Fruit fly (Drosophila melanogaster) whole organism, embryonic: ENCODE data around the gene CG3117.

Source experiments
- BEAF-32 ChIP-seq: fragments of 200-800 bp; sonication (Bioruptor generic); optimal IDR thresholded peaks from 3 replicates; lab custom pipeline; 2017; ENCODE audit warnings: missing biosample characterization, missing genetic modification characterization, mild to moderate bottlenecking, moderate library complexity, missing genetic modification reagents
- Bteb2 ChIP-seq: fragments of 200-800 bp; sonication (Bioruptor generic); optimal IDR thresholded peaks from 2 replicates; lab custom pipeline; 2016; ENCODE audit warnings: missing biosample characterization, missing genetic modification characterization
- C15 ChIP-seq: fragments of 200-800 bp; sonication (Bioruptor generic); IDR thresholded peaks from 3 replicates; pipeline ENCODE4 v1.3.6; 2022; ENCODE audit warnings: missing biosample characterization, missing genetic modification characterization
- CG11696 ChIP-seq: fragments of 200-800 bp; sonication (Bioruptor generic); IDR thresholded peaks from 2 replicates; pipeline ENCODE4 v1.3.6; 2022; ENCODE audit warnings: missing biosample characterization, missing genetic modification characterization
- CG12104 ChIP-seq: fragments of 200-800 bp; sonication (Bioruptor generic); optimal IDR thresholded peaks from 3 replicates; lab custom pipeline; 2016; ENCODE audit warnings: missing biosample characterization, missing genetic modification characterization
- CG12299 ChIP-seq: fragments of 200-800 bp; sonication (Bioruptor generic); optimal IDR thresholded peaks from 2 replicates; lab custom pipeline; 2018; ENCODE audit warnings: missing biosample characterization, mild to moderate bottlenecking, missing genetic modification characterization
- CG13287 ChIP-seq: fragments of 200-800 bp; sonication (Bioruptor generic); IDR thresholded peaks from 2 replicates; pipeline ENCODE4 v1.3.6; 2022; ENCODE audit warnings: missing biosample characterization, missing genetic modification characterization; ENCODE audit not compliant: partially characterized antibody
- CG13894 ChIP-seq: fragments of 200-800 bp; sonication (Bioruptor generic); optimal IDR thresholded peaks from 3 replicates; lab custom pipeline; 2018; ENCODE audit warnings: missing biosample characterization, mild to moderate bottlenecking, missing genetic modification characterization, moderate library complexity
- CG14050 ChIP-seq: fragments of 200-800 bp; sonication (Bioruptor generic); IDR thresholded peaks from 3 replicates; pipeline ENCODE4 v1.3.6; 2022; ENCODE audit warnings: missing biosample characterization, missing genetic modification characterization
- CG14441 ChIP-seq: fragments of 200-800 bp; sonication (Bioruptor generic); IDR thresholded peaks from 2 replicates; pipeline ENCODE4 v1.3.6; 2022; ENCODE audit warnings: missing biosample characterization, missing genetic modification characterization
- CG14710 ChIP-seq: fragments of 200-800 bp; sonication (Bioruptor generic); optimal IDR thresholded peaks from 3 replicates; lab custom pipeline; 2019; ENCODE audit warnings: missing biosample characterization, mild to moderate bottlenecking, missing genetic modification characterization, moderate library complexity
- CG1603 ChIP-seq: fragments of 200-800 bp; sonication (Bioruptor generic); optimal IDR thresholded peaks from 2 replicates; lab custom pipeline; 2019; ENCODE audit warnings: missing biosample characterization, mild to moderate bottlenecking, missing genetic modification characterization, moderate library complexity
- CG16863 ChIP-seq: fragments of 200-800 bp; sonication (Bioruptor generic); optimal IDR thresholded peaks from 3 replicates; lab custom pipeline; 2016; ENCODE audit warnings: missing biosample characterization, missing genetic modification characterization
- CG1832 ChIP-seq: fragments of 200-800 bp; sonication (Bioruptor generic); optimal IDR thresholded peaks from 2 replicates; lab custom pipeline; 2017; ENCODE audit warnings: missing biosample characterization, mild to moderate bottlenecking, missing genetic modification characterization, inconsistent platforms
- CG3065 ChIP-seq: fragments of 200-800 bp; sonication (Bioruptor generic); optimal IDR thresholded peaks from 2 replicates; lab custom pipeline; 2016; ENCODE audit warnings: missing biosample characterization, missing genetic modification characterization
- CG33213 ChIP-seq: fragments of 200-800 bp; sonication (Bioruptor generic); optimal IDR thresholded peaks from 3 replicates; lab custom pipeline; 2016; ENCODE audit warnings: missing biosample characterization, missing genetic modification characterization
- CG5180 ChIP-seq: fragments of 200-800 bp; sonication (Bioruptor generic); optimal IDR thresholded peaks from 3 replicates; lab custom pipeline; 2017; ENCODE audit warnings: missing biosample characterization, missing genetic modification characterization, mild to moderate bottlenecking, moderate library complexity, missing genetic modification reagents
- CG6175 ChIP-seq: fragments of 200-800 bp; sonication (Bioruptor generic); IDR thresholded peaks from 3 replicates; pipeline ENCODE4 v1.3.6; 2022; ENCODE audit warnings: missing biosample characterization, missing genetic modification characterization
- CG6654 ChIP-seq: fragments of 200-800 bp; sonication (Bioruptor generic); optimal IDR thresholded peaks from 2 replicates; lab custom pipeline; 2017; ENCODE audit warnings: missing biosample characterization, mild to moderate bottlenecking, missing genetic modification characterization
- CG6791 ChIP-seq: fragments of 200-800 bp; sonication (Bioruptor generic); IDR thresholded peaks from 3 replicates; pipeline ENCODE4 v1.3.6; 2022; ENCODE audit warnings: missing biosample characterization, missing genetic modification characterization; ENCODE audit not compliant: partially characterized antibody
- CG7987 ChIP-seq: fragments of 200-800 bp; sonication (Bioruptor generic); optimal IDR thresholded peaks from 2 replicates; lab custom pipeline; 2018; ENCODE audit warnings: missing biosample characterization, mild to moderate bottlenecking, missing genetic modification characterization, moderate library complexity
- CG9437 ChIP-seq: fragments of 200-800 bp; sonication (Bioruptor generic); optimal IDR thresholded peaks from 2 replicates; lab custom pipeline; 2018; ENCODE audit warnings: missing biosample characterization, mild to moderate bottlenecking, missing genetic modification characterization
- Deaf1 ChIP-seq: fragments of 200-800 bp; optimal IDR thresholded peaks from 3 replicates; lab custom pipeline; 2019; ENCODE audit warnings: missing biosample characterization, mild to moderate bottlenecking, missing genetic modification characterization, moderate library complexity
- Drgx ChIP-seq: fragments of 200-800 bp; sonication (Bioruptor generic); IDR thresholded peaks from 2 replicates; pipeline ENCODE4 v1.3.6; 2022; ENCODE audit warnings: missing biosample characterization, missing genetic modification characterization
- E2f2 ChIP-seq: fragments of 200-800 bp; sonication (Bioruptor generic); IDR thresholded peaks from 2 replicates; pipeline ENCODE4 v1.3.6; 2022; ENCODE audit warnings: missing biosample characterization, missing genetic modification characterization
- Hr39 ChIP-seq: fragments of >200 bp; optimal IDR thresholded peaks from 2 replicates; lab custom pipeline; 2017
- Kr ChIP-seq: fragments of 200-800 bp; sonication (Bioruptor generic); optimal IDR thresholded peaks from 2 replicates; lab custom pipeline; 2017; ENCODE audit warnings: missing biosample characterization, mild to moderate bottlenecking, missing genetic modification characterization
- Nf-YB ChIP-seq: fragments of 200-800 bp; sonication (Bioruptor generic); optimal IDR thresholded peaks from 3 replicates; lab custom pipeline; 2019; ENCODE audit warnings: missing biosample characterization, mild to moderate bottlenecking, missing genetic modification characterization, moderate library complexity
- Pdp1 ChIP-seq, 2 experiments: fragments of 200-800 bp; sonication (Bioruptor generic); optimal IDR thresholded peaks; 3 replicates each; lab custom pipeline; 2016; ENCODE audit warnings: missing biosample characterization in 2 of 2, missing genetic modification characterization in 2 of 2, mild to moderate bottlenecking in 1 of 2, moderate library complexity in 1 of 2
- Side ChIP-seq: fragments of 200-800 bp; sonication (Bioruptor generic); optimal IDR thresholded peaks from 2 replicates; lab custom pipeline; 2016; ENCODE audit warnings: missing biosample characterization, missing genetic modification characterization
- amos ChIP-seq: fragments of 200-800 bp; sonication (Bioruptor generic); IDR thresholded peaks from 2 replicates; pipeline ENCODE4 v1.3.6; 2022; ENCODE audit warnings: missing biosample characterization, missing genetic modification characterization; ENCODE audit not compliant: partially characterized antibody
- az2 ChIP-seq: fragments of 200-800 bp; sonication (Bioruptor generic); optimal IDR thresholded peaks from 3 replicates; lab custom pipeline; 2016; ENCODE audit warnings: missing biosample characterization, missing genetic modification characterization
- cad ChIP-seq: fragments of >200 bp; optimal IDR thresholded peaks from 2 replicates; lab custom pipeline; 2017; ENCODE audit warnings: missing biosample characterization, missing genetic modification characterization
- chinmo ChIP-seq: fragments of 200-800 bp; sonication (Bioruptor generic); IDR thresholded peaks from 4 replicates; pipeline ENCODE4 v1.3.6; 2022; ENCODE audit warnings: missing biosample characterization, missing genetic modification characterization; ENCODE audit not compliant: partially characterized antibody
- crc ChIP-seq: fragments of 200-800 bp; sonication (Bioruptor generic); optimal IDR thresholded peaks from 2 replicates; lab custom pipeline; 2016; ENCODE audit warnings: missing biosample characterization, missing genetic modification characterization
- cwo ChIP-seq: fragments of 200-800 bp; sonication (Bioruptor generic); optimal IDR thresholded peaks from 3 replicates; lab custom pipeline; 2017; ENCODE audit warnings: missing biosample characterization, missing genetic modification characterization, mild to moderate bottlenecking, moderate library complexity, missing genetic modification reagents
- en ChIP-seq: fragments of 200-800 bp; sonication (Bioruptor generic); optimal IDR thresholded peaks from 2 replicates; lab custom pipeline; 2016; ENCODE audit warnings: missing biosample characterization, missing genetic modification characterization
- fru ChIP-seq: fragments of >200 bp; optimal IDR thresholded peaks from 2 replicates; lab custom pipeline; 2017
- gfzf ChIP-seq: fragments of 200-800 bp; sonication (Bioruptor generic); optimal IDR thresholded peaks from 2 replicates; lab custom pipeline; 2016; ENCODE audit warnings: missing biosample characterization, mild to moderate bottlenecking, missing genetic modification characterization, moderate library complexity
- grn ChIP-seq: fragments of 200-800 bp; sonication (Bioruptor generic); optimal IDR thresholded peaks from 3 replicates; lab custom pipeline; 2017; ENCODE audit warnings: missing biosample characterization, missing genetic modification characterization
- gsb-n ChIP-seq: fragments of 200-800 bp; sonication (Bioruptor generic); optimal IDR thresholded peaks from 3 replicates; lab custom pipeline; 2018; ENCODE audit warnings: missing biosample characterization, mild to moderate bottlenecking, missing genetic modification characterization
- kay ChIP-seq: fragments of 200-800 bp; sonication (Bioruptor generic); optimal IDR thresholded peaks from 2 replicates; lab custom pipeline; 2016; ENCODE audit warnings: missing biosample characterization, missing genetic modification characterization
- knrl ChIP-seq: fragments of 200-800 bp; sonication (Bioruptor generic); IDR thresholded peaks from 3 replicates; pipeline ENCODE4 v1.3.6; 2022; ENCODE audit warnings: missing biosample characterization, missing genetic modification characterization; ENCODE audit not compliant: partially characterized antibody
- lab ChIP-seq: fragments of 200-800 bp; sonication (Bioruptor generic); optimal IDR thresholded peaks from 3 replicates; lab custom pipeline; 2017; ENCODE audit warnings: missing biosample characterization, missing genetic modification characterization, mild to moderate bottlenecking, moderate library complexity, missing genetic modification reagents
- nerfin-1 ChIP-seq: fragments of 200-800 bp; sonication (Bioruptor generic); optimal IDR thresholded peaks from 3 replicates; lab custom pipeline; 2019; ENCODE audit warnings: missing biosample characterization, mild to moderate bottlenecking, missing genetic modification characterization, moderate library complexity
- p53 ChIP-seq: fragments of 200-800 bp; sonication (Bioruptor generic); optimal IDR thresholded peaks from 2 replicates; lab custom pipeline; 2016; ENCODE audit warnings: missing biosample characterization, missing genetic modification characterization
- scrt ChIP-seq: fragments of 200-800 bp; sonication (Bioruptor generic); optimal IDR thresholded peaks from 2 replicates; lab custom pipeline; 2018; ENCODE audit warnings: missing biosample characterization, mild to moderate bottlenecking, missing genetic modification characterization, moderate library complexity
- sd ChIP-seq: fragments of 200-800 bp; sonication (Bioruptor generic); optimal IDR thresholded peaks from 3 replicates; lab custom pipeline; 2018; ENCODE audit warnings: missing biosample characterization, mild to moderate bottlenecking, missing genetic modification characterization, moderate library complexity
- slbo ChIP-seq: fragments of 200-800 bp; sonication (Bioruptor generic); IDR thresholded peaks from 2 replicates; pipeline ENCODE4 v1.3.6; 2022; ENCODE audit warnings: missing biosample characterization, missing genetic modification characterization
- sug ChIP-seq: fragments of 200-800 bp; optimal IDR thresholded peaks from 2 replicates; lab custom pipeline; 2019; ENCODE audit warnings: missing biosample characterization, mild to moderate bottlenecking, missing genetic modification characterization, moderate library complexity
- wor ChIP-seq: fragments of 200-800 bp; sonication (Bioruptor generic); IDR thresholded peaks from 2 replicates; pipeline ENCODE4 v1.3.6; 2022; ENCODE audit warnings: missing biosample characterization, missing genetic modification characterization

Gene CG3117

dm6 chr2L:2808038-2808699 is 38.8 kb downstream of the CG3117 start (continued):
- TF ChIP-seq gfzf (GFP tag; lab: Kevin White, UChicago) (no peak), Pdp1 (GFP tag; optimal IDR thresholded peaks at IDR 0.05; lab: Kevin White, UChicago) (peak in 1 of 2 experiments; percentile 33), CG3065 (GFP tag; lab: Kevin White, UChicago) (no peak), CG14441 (GFP tag; lab: Robert Waterston, UW) (no peak), Side (no peak), E2f2 (GFP tag; lab: Robert Waterston, UW) (no peak), knrl (0 out of 3 replicates have a peak, but pooled peaks have one; percentile 21), CG6791 (GFP tag; lab: Robert Waterston, UW) (0 out of 3 replicates have a peak, but pooled peaks have one; percentile 25), CG13287 (GFP tag; lab: Robert Waterston, UW) (peak; percentile 37; the same call in 1 of the 2 replicates), amos (GFP tag; lab: Robert Waterston, UW) (peak; percentile 13; the same call in 1 of the 2 replicates), slbo (GFP tag; lab: Robert Waterston, UW) (no peak), sug (tag; lab: Kevin White, UChicago) (peak; percentile 90), Deaf1 (tag; lab: Kevin White, UChicago) (peak; percentile 99), lab (peak; percentile 75), CG1603 (tag; lab: Kevin White, UChicago) (no peak), CG12104 (GFP tag; lab: Kevin White, UChicago) (no peak), cad (peak; percentile 73), crc (no peak), nerfin-1 (no peak), CG16863 (GFP tag; lab: Kevin White, UChicago) (no peak), chinmo (GFP tag; lab: Robert Waterston, UW) (0 out of 4 replicates have a peak, but pooled peaks have one; percentile 43), CG14050 (GFP tag; lab: Robert Waterston, UW) (peak; percentile 56; the same call in 2 of the 3 replicates), CG6175 (GFP tag; lab: Robert Waterston, UW) (0 out of 3 replicates have a peak, but pooled peaks have one; percentile 15), az2 (GFP tag; lab: Kevin White, UChicago) (no peak), CG5180 (GFP tag; lab: Kevin White, UChicago) (peak; percentile 95), cwo (peak; percentile 38), Nf-YB (GFP tag; lab: Kevin White, UChicago) (peak; percentile 44), Bteb2 (GFP tag; lab: Kevin White, UChicago) (no peak), sd (no peak), CG13894 (no peak), CG14710 (tag; lab: Kevin White, UChicago) (no peak), CG12299 (no peak), Kr (GFP tag; lab: Kevin White, UChicago) (no peak)
- TF ChIP-seq, all 482 proteins: peak for 22

- TF ChIP-seq Hr39 (lab: Kevin White, UChicago) = no peak
- TF ChIP-seq CG6654 (GFP tag; lab: Kevin White, UChicago) = no peak
- TF ChIP-seq wor (GFP tag; lab: Robert Waterston, UW) = no peak
- no peak for TF ChIP-seq C15
- no peak for TF ChIP-seq CG33213 (GFP tag; lab: Kevin White, UChicago)
- TF ChIP-seq p53 (GFP tag; lab: Kevin White, UChicago) = no peak
- no peak for TF ChIP-seq CG9437 (GFP tag; lab: Kevin White, UChicago)
- no peak for TF ChIP-seq CG11696
- TF ChIP-seq BEAF-32 = no peak
- peak; percentile 7 for TF ChIP-seq CG7987 (GFP tag; lab: Kevin White, UChicago)
- TF ChIP-seq CG1832 (GFP tag; lab: Kevin White, UChicago) = no peak
- TF ChIP-seq scrt = no peak
- no peak for TF ChIP-seq fru
- TF ChIP-seq gsb-n = peak; percentile 53
- TF ChIP-seq en (GFP tag; lab: Kevin White, UChicago) = no peak
- peak; percentile 10 for TF ChIP-seq grn (GFP tag; lab: Kevin White, UChicago)
- TF ChIP-seq kay (GFP tag; lab: Kevin White, UChicago) = no peak
- no peak for TF ChIP-seq Drgx (GFP tag; lab: Robert Waterston, UW)
Observed at dm6 chr2L:2807597-2807996, 39.4 kb downstream of the CG3117 start.
